Fruit fly (Drosophila melanogaster): ENCODE measurements around the gene P5cr.

P5cr gene

DNA sequence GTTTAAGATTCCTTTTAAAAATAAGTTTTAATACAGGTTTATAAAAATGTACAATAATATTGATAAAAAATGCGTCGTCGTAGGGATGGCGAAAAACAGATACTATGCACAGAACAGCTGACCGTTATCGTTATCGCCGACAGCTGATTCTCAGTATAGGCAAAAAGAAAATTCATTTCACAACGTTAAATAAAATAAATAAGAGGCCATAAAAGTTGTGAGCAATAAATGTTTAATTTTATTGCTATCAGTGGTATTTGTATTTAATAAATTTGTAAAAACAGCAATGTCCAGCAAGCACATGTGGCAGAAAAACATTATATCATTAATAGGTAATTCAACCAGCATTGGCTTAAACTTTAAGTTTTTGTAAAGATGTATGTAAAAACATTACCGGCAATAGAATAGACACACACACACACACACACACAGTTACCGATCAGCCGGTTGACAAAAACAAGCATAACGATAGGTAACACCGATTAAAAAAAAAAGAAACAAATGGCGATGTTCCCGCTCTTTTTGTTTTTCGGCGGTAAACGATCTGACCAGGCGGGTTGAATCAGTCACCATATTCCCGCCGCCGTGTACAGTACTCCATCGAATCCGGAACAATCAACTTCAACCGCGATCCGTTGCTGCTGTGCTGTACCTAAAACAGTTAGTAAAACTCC is 47.7 kb upstream of the P5cr start, which contains the start of the genes dnk and Smu1 (continued):
- no peak for TF ChIP-seq CG2678 (tag; optimal IDR thresholded peaks at IDR 0.05)
- TF ChIP-seq Mes4 (GFP tag; optimal IDR thresholded peaks at IDR 0.05): no peak
- no peak for TF ChIP-seq CG31365 (tag; optimal IDR thresholded peaks at IDR 0.05)
- TF ChIP-seq shn (GFP tag; optimal IDR thresholded peaks at IDR 0.05): no peak
- peak; percentile 41 for TF ChIP-seq CG2116 (GFP tag; optimal IDR thresholded peaks at IDR 0.05)
- no peak for TF ChIP-seq oc (tag; optimal IDR thresholded peaks at IDR 0.05)
- no peak for TF ChIP-seq sr (GFP tag; IDR thresholded peaks at IDR 0.05)
- no peak for TF ChIP-seq CrebB (tag; optimal IDR thresholded peaks at IDR 0.05)
- no peak for TF ChIP-seq Rx (GFP tag; IDR thresholded peaks at IDR 0.05)
- peak; percentile 71 for TF ChIP-seq cg (GFP tag; optimal IDR thresholded peaks at IDR 0.05)
- peak; percentile 37; the same call in 1 of the 2 replicates for TF ChIP-seq Bgb (GFP tag; IDR thresholded peaks at IDR 0.05; ENCODE audit: partially characterized antibody)
- TF ChIP-seq corto (GFP tag; optimal IDR thresholded peaks at IDR 0.05): no peak
- TF ChIP-seq CG12659 (GFP tag; optimal IDR thresholded peaks at IDR 0.05): peak; percentile 51
- peak; percentile 13; the same call in 1 of the 2 replicates for TF ChIP-seq onecut (GFP tag; IDR thresholded peaks at IDR 0.05)
- TF ChIP-seq lilli (GFP tag; optimal IDR thresholded peaks at IDR 0.05): no peak
- peak; percentile 20 for TF ChIP-seq Vsx1 (GFP tag; optimal IDR thresholded peaks at IDR 0.05)
- TF ChIP-seq CG15514 (GFP tag; optimal IDR thresholded peaks at IDR 0.05): no peak
- TF ChIP-seq MTF-1 (GFP tag; optimal IDR thresholded peaks at IDR 0.05; ENCODE audit: borderline replicate concordance): no peak
- TF ChIP-seq CG8765 (GFP tag; IDR thresholded peaks at IDR 0.05): no peak
- no peak for TF ChIP-seq CG14860 (GFP tag; IDR thresholded peaks at IDR 0.05; ENCODE audit: partially characterized antibody)
- no peak for TF ChIP-seq CG16815 (GFP tag; optimal IDR thresholded peaks at IDR 0.05)
- peak; percentile 13 for TF ChIP-seq CG9437 (GFP tag; optimal IDR thresholded peaks at IDR 0.05)
- no peak for TF ChIP-seq CG18476 (GFP tag; optimal IDR thresholded peaks at IDR 0.05)
- TF ChIP-seq E2f1 (GFP tag; IDR thresholded peaks at IDR 0.05): peak; percentile 56; the same call in 1 of the 2 replicates
- TF ChIP-seq pzg (GFP tag; optimal IDR thresholded peaks at IDR 0.05): peak; percentile 23
- TF ChIP-seq sqz (GFP tag; optimal IDR thresholded peaks at IDR 0.05): peak; percentile 65
- peak; percentile 18; the same call in 1 of the 3 replicates for TF ChIP-seq Opbp (GFP tag; IDR thresholded peaks at IDR 0.05; ENCODE audit: partially characterized antibody)
- no peak for TF ChIP-seq ranshi (GFP tag; IDR thresholded peaks at IDR 0.05)
- TF ChIP-seq CG14965 (GFP tag; optimal IDR thresholded peaks at IDR 0.05; ENCODE audit: borderline replicate concordance): no peak
- peak; percentile 90 for TF ChIP-seq CG7928 (GFP tag; optimal IDR thresholded peaks at IDR 0.05)
- TF ChIP-seq mirr (GFP tag; optimal IDR thresholded peaks at IDR 0.05): no peak
- TF ChIP-seq NC2β (GFP tag; optimal IDR thresholded peaks at IDR 0.05): no peak
- peak; percentile 70 for TF ChIP-seq CG8924 (tag; optimal IDR thresholded peaks at IDR 0.05)
- peak; percentile 60; the same call in 3 of the 4 replicates for TF ChIP-seq Dll (GFP tag; IDR thresholded peaks at IDR 0.05; ENCODE audit: partially characterized antibody)
- peak; percentile 42; the same call in 1 of the 2 replicates for TF ChIP-seq Drgx (GFP tag; IDR thresholded peaks at IDR 0.05)
- no peak for TF ChIP-seq CG18599 (GFP tag; optimal IDR thresholded peaks at IDR 0.05)
- no peak for TF ChIP-seq grn (GFP tag; optimal IDR thresholded peaks at IDR 0.05)
- peak; percentile 43; the same call in 1 of the 3 replicates for TF ChIP-seq CG6791 (GFP tag; IDR thresholded peaks at IDR 0.05; ENCODE audit: partially characterized antibody)
- TF ChIP-seq HLHmδ (GFP tag; optimal IDR thresholded peaks at IDR 0.05): no peak
- peak; percentile 28 for TF ChIP-seq Med (GFP tag)
- peak; percentile 57 for TF ChIP-seq amos (GFP tag; IDR thresholded peaks at IDR 0.05; ENCODE audit: partially characterized antibody)
- TF ChIP-seq Dref (GFP tag; IDR thresholded peaks at IDR 0.05): peak; percentile 58
- no peak for TF ChIP-seq tup (GFP tag; optimal IDR thresholded peaks at IDR 0.05)
- peak; percentile 12; the same call in 1 of the 2 replicates for TF ChIP-seq bbx (GFP tag; IDR thresholded peaks at IDR 0.05; ENCODE audit: partially characterized antibody)
- TF ChIP-seq Jarid2 (GFP tag; optimal IDR thresholded peaks at IDR 0.05): no peak
- TF ChIP-seq stwl (tag; optimal IDR thresholded peaks at IDR 0.05): peak; percentile 25
- no peak for TF ChIP-seq CTCF (GFP tag; optimal IDR thresholded peaks at IDR 0.05)
- TF ChIP-seq Hr3 (GFP tag; optimal IDR thresholded peaks at IDR 0.05): no peak
